Fruit fly (Drosophila melanogaster): Measurements from ENCODE around the gene Septin2.
A peak's percentile ranks its signal among the peaks of the same experiment; 100 is the strongest.

The Septin2 gene

DNA sequence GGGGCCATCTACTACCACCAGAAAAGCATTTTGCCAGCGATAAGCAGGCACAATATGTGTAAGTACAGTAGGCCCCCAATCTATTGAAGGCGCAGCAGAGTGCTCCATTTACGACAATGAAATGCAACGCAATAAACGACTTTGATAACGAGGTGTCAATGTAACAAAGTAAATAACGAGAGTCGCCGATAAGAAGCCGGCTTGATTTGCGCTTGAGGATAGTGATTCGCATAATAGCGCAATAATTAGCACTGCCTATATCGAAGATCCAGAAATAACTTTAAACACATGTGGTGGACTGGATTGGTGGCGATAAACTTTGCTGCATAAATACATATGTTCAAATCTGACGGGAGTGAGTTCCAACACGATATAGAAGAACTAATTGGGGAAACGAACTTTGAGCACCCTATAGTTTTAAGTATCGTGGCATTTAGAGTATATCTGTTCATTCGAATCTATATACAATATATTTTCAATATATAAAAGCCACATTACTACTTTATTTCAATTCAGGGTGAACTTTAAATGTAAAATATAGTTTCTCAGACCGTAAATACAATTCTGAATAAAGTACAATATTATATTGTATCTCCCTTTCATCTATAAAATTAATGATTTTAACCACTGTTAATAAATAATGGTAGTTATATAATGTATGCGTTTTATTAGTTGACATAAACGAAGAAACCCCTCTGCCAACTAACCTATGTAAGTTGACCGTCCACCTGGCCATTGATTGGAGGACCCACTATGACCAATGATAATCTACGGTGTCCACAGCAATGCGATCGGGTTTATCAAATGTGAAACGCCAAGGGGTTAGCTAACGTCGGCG is 38.9 kb downstream of the Septin2 start (continued):
- peak; percentile 5 for TF ChIP-seq HmgZ (tag; optimal IDR thresholded peaks at IDR 0.05)
- TF ChIP-seq chn (GFP tag; optimal IDR thresholded peaks at IDR 0.05): no peak
- TF ChIP-seq pb (GFP tag; optimal IDR thresholded peaks at IDR 0.05): no peak
- no peak for TF ChIP-seq cas (GFP tag; IDR thresholded peaks at IDR 0.05)
- TF ChIP-seq CG4730 (GFP tag; IDR thresholded peaks at IDR 0.05): no peak
- no peak for TF ChIP-seq al (GFP tag; IDR thresholded peaks at IDR 0.05)
- TF ChIP-seq CG7963 (GFP tag; IDR thresholded peaks at IDR 0.05; ENCODE audit: partially characterized antibody): no peak
- TF ChIP-seq lmd (GFP tag; IDR thresholded peaks at IDR 0.05): no peak; the same call in 1 of the 2 replicates
- no peak for TF ChIP-seq CG43689 (GFP tag; IDR thresholded peaks at IDR 0.05)
- TF ChIP-seq gsb (GFP tag; IDR thresholded peaks at IDR 0.05): no peak
- TF ChIP-seq CG6765 (GFP tag; optimal IDR thresholded peaks at IDR 0.05): no peak
- TF ChIP-seq CG17361 (GFP tag; IDR thresholded peaks at IDR 0.05): no peak
- TF ChIP-seq chif (GFP tag; optimal IDR thresholded peaks at IDR 0.05): no peak
- TF ChIP-seq CG13296 (GFP tag; optimal IDR thresholded peaks at IDR 0.05): no peak
- TF ChIP-seq CG10565 (GFP tag; optimal IDR thresholded peaks at IDR 0.05): no peak
- TF ChIP-seq CG9876 (GFP tag; optimal IDR thresholded peaks at IDR 0.05): no peak
- no peak for TF ChIP-seq stwl (tag; optimal IDR thresholded peaks at IDR 0.05)
- no peak for TF ChIP-seq zfh2 (GFP tag; optimal IDR thresholded peaks at IDR 0.05)
- no peak for TF ChIP-seq Fer3 (tag; optimal IDR thresholded peaks at IDR 0.05)
- TF ChIP-seq CG7271 (tag; optimal IDR thresholded peaks at IDR 0.05): no peak
- no peak for TF ChIP-seq CG5180 (GFP tag; optimal IDR thresholded peaks at IDR 0.05)
- TF ChIP-seq CG9797 (GFP tag; optimal IDR thresholded peaks at IDR 0.05): no peak
- no peak for TF ChIP-seq CG34422 (GFP tag; IDR thresholded peaks at IDR 0.05)
- TF ChIP-seq dysf (GFP tag; IDR thresholded peaks at IDR 0.05): 0 out of 3 replicates have a peak, but pooled peaks have one; percentile 16
- no peak for TF ChIP-seq CG15601 (tag; optimal IDR thresholded peaks at IDR 0.05)
- no peak for TF ChIP-seq CG17829 (tag; optimal IDR thresholded peaks at IDR 0.05)
- TF ChIP-seq sd (tag; optimal IDR thresholded peaks at IDR 0.05): no peak
- TF ChIP-seq exex (tag; optimal IDR thresholded peaks at IDR 0.05): peak; percentile 63
- no peak for TF ChIP-seq ap (GFP tag; IDR thresholded peaks at IDR 0.05)
- no peak for TF ChIP-seq Dfd (GFP tag; optimal IDR thresholded peaks at IDR 0.05)
- TF ChIP-seq sens (GFP tag): no peak
- no peak for TF ChIP-seq esg (GFP tag; conservative IDR thresholded peaks at IDR 0.05)
- no peak for TF ChIP-seq CG6854 (GFP tag; optimal IDR thresholded peaks at IDR 0.05)
- TF ChIP-seq CG1024 (GFP tag; IDR thresholded peaks at IDR 0.05): no peak
- peak in 1 of 2 experiments; percentile 83 for TF ChIP-seq Pdp1 (GFP tag; optimal IDR thresholded peaks at IDR 0.05)
- TF ChIP-seq ase (GFP tag; IDR thresholded peaks at IDR 0.05): no peak; the same call in 2 of the 3 replicates
- TF ChIP-seq CG12769 (tag; optimal IDR thresholded peaks at IDR 0.05): peak; percentile 43
- no peak for TF ChIP-seq caup (GFP tag; optimal IDR thresholded peaks at IDR 0.05; ENCODE audit: severe bottlenecking)
- TF ChIP-seq ATbp (GFP tag; optimal IDR thresholded peaks at IDR 0.05): no peak
- no peak for TF ChIP-seq CG11085 (GFP tag; IDR thresholded peaks at IDR 0.05)
- no peak for TF ChIP-seq oc (tag; optimal IDR thresholded peaks at IDR 0.05)
- TF ChIP-seq HLH4C (GFP tag; IDR thresholded peaks at IDR 0.05; ENCODE audit: partially characterized antibody): no peak
- TF ChIP-seq MBD-R2 (GFP tag; IDR thresholded peaks at IDR 0.05): no peak
- TF ChIP-seq Tbp (GFP tag; optimal IDR thresholded peaks at IDR 0.05): no peak
- TF ChIP-seq pan (optimal IDR thresholded peaks at IDR 0.05): no peak
- TF ChIP-seq pan (GFP tag; optimal IDR thresholded peaks at IDR 0.05 in 1 of 2, IDR thresholded peaks at IDR 0.05 in 1 of 2): no peak
- no peak for TF ChIP-seq CG7928 (GFP tag; optimal IDR thresholded peaks at IDR 0.05)
- TF ChIP-seq Hmr (GFP tag; optimal IDR thresholded peaks at IDR 0.05): no peak
- TF ChIP-seq Antp (GFP tag; optimal IDR thresholded peaks at IDR 0.05): no peak
- TF ChIP-seq E2f2 (GFP tag; IDR thresholded peaks at IDR 0.05): no peak
